Fruit fly (Drosophila melanogaster) whole organism, pupa: ENCODE measurements around the gene Abl.
"Not testable (repeated sequence)": the region's sequence is repeated elsewhere in the genome, so short reads cannot be mapped to it uniquely, and the experiment has no call there.

ENCODE experiments used
- CG10348 ChIP-seq: fragments of 200-800 bp; sonication (Bioruptor generic); IDR thresholded peaks from 2 replicates; pipeline ENCODE4 v1.3.6; 2022; ENCODE audit warnings: missing biosample characterization, missing genetic modification characterization
- CG12605 ChIP-seq: fragments of 200-800 bp; sonication (Bioruptor generic); IDR thresholded peaks from 2 replicates; pipeline ENCODE4 v1.3.6; 2022; ENCODE audit warnings: missing biosample characterization, missing genetic modification characterization
- CG13204 ChIP-seq: fragments of 200-800 bp; sonication (Bioruptor generic); optimal IDR thresholded peaks from 2 replicates; lab custom pipeline; 2018; ENCODE audit warnings: missing biosample characterization, mild to moderate bottlenecking, missing genetic modification characterization, moderate library complexity
- CG14655 ChIP-seq: fragments of 200-800 bp; sonication (Bioruptor generic); optimal IDR thresholded peaks from 3 replicates; lab custom pipeline; 2017; ENCODE audit warnings: mild to moderate bottlenecking, missing biosample characterization, missing genetic modification reagents, missing genetic modification characterization
- CG15710 ChIP-seq: fragments of 200-800 bp; sonication (Bioruptor generic); optimal IDR thresholded peaks from 2 replicates; lab custom pipeline; 2018; ENCODE audit warnings: missing biosample characterization, mild to moderate bottlenecking, missing genetic modification characterization, moderate library complexity
- CG17806 ChIP-seq: fragments of 200-800 bp; sonication (Bioruptor generic); optimal IDR thresholded peaks from 2 replicates; lab custom pipeline; 2018; ENCODE audit warnings: missing biosample characterization, mild to moderate bottlenecking, missing genetic modification characterization, moderate library complexity
- CG32121 ChIP-seq: fragments of 200-800 bp; sonication (Bioruptor generic); IDR thresholded peaks from 2 replicates; pipeline ENCODE4 v1.3.6; 2022; ENCODE audit warnings: missing biosample characterization, missing genetic modification characterization
- CG34367 ChIP-seq: fragments of 200-800 bp; sonication (Bioruptor generic); optimal IDR thresholded peaks from 2 replicates; lab custom pipeline; 2018; ENCODE audit warnings: missing biosample characterization, mild to moderate bottlenecking, missing genetic modification characterization
- CG4496 ChIP-seq: fragments of 200-800 bp; sonication (Bioruptor generic); IDR thresholded peaks from 3 replicates; pipeline ENCODE4 v1.3.6; 2022; ENCODE audit warnings: missing biosample characterization, missing genetic modification characterization
- CG8159 ChIP-seq: fragments of 200-800 bp; sonication (Bioruptor generic); optimal IDR thresholded peaks from 3 replicates; lab custom pipeline; 2018; ENCODE audit warnings: missing biosample characterization, mild to moderate bottlenecking, missing genetic modification characterization, moderate library complexity
- CG8301 ChIP-seq: fragments of 200-800 bp; sonication (Bioruptor generic); optimal IDR thresholded peaks from 2 replicates; lab custom pipeline; 2018; ENCODE audit warnings: missing biosample characterization, mild to moderate bottlenecking, missing genetic modification characterization
- CG9948 ChIP-seq: fragments of 200-800 bp; sonication (Bioruptor generic); optimal IDR thresholded peaks from 2 replicates; lab custom pipeline; 2018; ENCODE audit warnings: missing biosample characterization, mild to moderate bottlenecking, missing genetic modification characterization, moderate library complexity
- D1 ChIP-seq: fragments of 200-800 bp; sonication (Bioruptor generic); optimal IDR thresholded peaks from 2 replicates; lab custom pipeline; 2018; ENCODE audit warnings: missing biosample characterization, mild to moderate bottlenecking, missing genetic modification characterization, moderate library complexity
- EcR ChIP-seq: fragments of 200-800 bp; sonication (Bioruptor generic); optimal IDR thresholded peaks from 3 replicates; lab custom pipeline; 2019; ENCODE audit warnings: missing biosample characterization, missing genetic modification characterization, mild to moderate bottlenecking, moderate library complexity, missing genetic modification reagents
- Ets98B ChIP-seq: fragments of 200-800 bp; sonication (Bioruptor generic); IDR thresholded peaks from 2 replicates; pipeline ENCODE4 v1.3.6; 2022; ENCODE audit warnings: missing biosample characterization, missing genetic modification characterization
- Pif1A ChIP-seq: fragments of 200-800 bp; sonication (Bioruptor generic); optimal IDR thresholded peaks from 3 replicates; lab custom pipeline; 2016; ENCODE audit warnings: missing biosample characterization, missing genetic modification characterization
- Pif1B ChIP-seq: fragments of 200-800 bp; sonication (Bioruptor generic); optimal IDR thresholded peaks from 3 replicates; lab custom pipeline; 2016; ENCODE audit warnings: missing biosample characterization, missing genetic modification characterization
- Snoo ChIP-seq: fragments of 200-800 bp; sonication (Bioruptor generic); optimal IDR thresholded peaks from 3 replicates; lab custom pipeline; 2017; ENCODE audit warnings: missing biosample characterization, mild to moderate bottlenecking, missing genetic modification characterization, inconsistent platforms
- fd96Ca ChIP-seq: fragments of 200-800 bp; sonication (Bioruptor generic); IDR thresholded peaks from 3 replicates; pipeline ENCODE4 v1.3.6; 2022; ENCODE audit warnings: missing biosample characterization, missing genetic modification characterization
- gl ChIP-seq: fragments of 200-800 bp; sonication (Bioruptor generic); optimal IDR thresholded peaks from 2 replicates; lab custom pipeline; 2018; ENCODE audit warnings: missing biosample characterization, mild to moderate bottlenecking, missing genetic modification characterization
- rn ChIP-seq: fragments of 200-800 bp; sonication (Bioruptor generic); IDR thresholded peaks from 2 replicates; pipeline ENCODE4 v1.3.6; 2022; ENCODE audit warnings: missing biosample characterization, missing genetic modification characterization

Abl gene

DNA sequence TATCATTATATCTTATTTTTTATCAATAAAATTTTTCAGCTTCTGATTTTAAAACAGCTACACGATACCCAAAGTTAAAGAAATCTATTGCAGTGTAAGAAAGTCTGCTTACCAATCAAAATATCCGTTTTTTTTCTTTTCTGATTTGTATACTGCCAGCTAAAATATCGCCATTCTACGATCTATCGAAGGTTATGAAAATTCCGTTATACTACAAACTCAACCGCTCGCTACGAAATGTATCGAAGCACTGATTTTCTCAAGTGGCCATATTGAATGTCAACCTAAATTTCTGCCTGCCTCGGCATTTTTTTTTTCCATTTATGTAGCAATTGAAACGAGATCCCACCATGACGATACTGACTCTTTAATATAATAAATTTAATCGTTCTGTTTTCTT lies 67.6 kb downstream of the Abl start, which contains the start of gene nxf2:
Gene nxf2 (minus strand): TSS at position 258 of the 400 bp plus-strand sequence.
- no peak for TF ChIP-seq CG17806 (tag; lab: Kevin White, UChicago)
- TF ChIP-seq Pif1A (GFP tag; lab: Kevin White, UChicago), result no peak
- TF ChIP-seq CG10348, result no peak
- TF ChIP-seq CG4496 (GFP tag; lab: Robert Waterston, UW), result no peak
- TF ChIP-seq gl, result no peak
- TF ChIP-seq EcR, result no peak
- TF ChIP-seq CG9948, result no peak
- TF ChIP-seq fd96Ca (GFP tag; lab: Robert Waterston, UW), result no peak
- TF ChIP-seq rn, result no peak
- no peak for TF ChIP-seq CG12605
- no peak for TF ChIP-seq CG8159 (tag; lab: Kevin White, UChicago)
- TF ChIP-seq CG15710 (tag; lab: Kevin White, UChicago), result no peak
- TF ChIP-seq D1 (tag; lab: Kevin White, UChicago), result no peak
- TF ChIP-seq CG32121, result no peak

DNA sequence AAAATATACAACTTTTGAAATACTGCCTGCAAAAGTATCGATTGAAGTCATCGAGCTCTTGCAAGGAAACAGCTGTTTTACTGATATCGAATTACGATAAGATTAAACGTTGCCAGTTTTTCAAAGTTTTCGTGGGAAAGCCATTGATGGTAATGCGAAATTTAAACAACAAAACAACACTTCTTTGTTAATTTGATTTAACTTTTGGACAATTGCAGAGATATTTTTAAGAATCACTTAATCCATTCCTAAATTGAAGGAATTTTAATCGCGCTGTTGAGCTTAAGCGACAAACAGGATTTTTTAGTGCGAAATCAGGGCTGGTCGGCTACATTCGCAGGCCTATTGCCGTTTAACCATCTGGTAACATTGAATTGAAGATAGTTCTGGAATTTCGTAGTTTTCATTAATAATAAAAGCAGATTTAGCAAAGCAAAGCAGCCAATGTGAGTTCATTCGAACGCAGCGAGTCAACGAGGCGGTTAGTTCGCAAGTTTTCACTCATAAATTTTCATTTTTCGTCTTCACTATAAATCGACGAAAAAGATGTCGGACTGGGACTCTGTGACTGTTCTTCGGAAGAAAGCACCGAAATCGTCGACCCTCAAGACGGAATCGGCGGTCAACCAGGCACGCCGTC lies 73.3 kb downstream of the Abl start, which contains the start of gene mbf1:
Gene mbf1 (plus strand): TSS at position 130 of the 640 bp plus-strand sequence.
- TF ChIP-seq CG17806 (tag; lab: Kevin White, UChicago), result no peak
- no peak for TF ChIP-seq Pif1A (GFP tag; lab: Kevin White, UChicago)
- TF ChIP-seq CG10348, result no peak
- TF ChIP-seq CG34367 (tag; lab: Kevin White, UChicago), result no peak
- no peak for TF ChIP-seq D1 (tag; lab: Kevin White, UChicago)
- no peak for TF ChIP-seq CG15710 (tag; lab: Kevin White, UChicago)
- TF ChIP-seq CG8159 (tag; lab: Kevin White, UChicago), result no peak
- TF ChIP-seq CG32121, result no peak
- no peak for TF ChIP-seq CG12605
- no peak for TF ChIP-seq Ets98B (GFP tag; lab: Robert Waterston, UW)
- TF ChIP-seq gl, result no peak
- TF ChIP-seq rn, result no peak
- no peak for TF ChIP-seq CG8301
- no peak for TF ChIP-seq CG4496 (GFP tag; lab: Robert Waterston, UW)
- no peak for TF ChIP-seq CG14655 (GFP tag; lab: Kevin White, UChicago)
- no peak for TF ChIP-seq fd96Ca (GFP tag; lab: Robert Waterston, UW)
- no peak for TF ChIP-seq CG9948
- no peak for TF ChIP-seq Pif1B (GFP tag; lab: Kevin White, UChicago)
- no peak for TF ChIP-seq Snoo (tag; lab: Kevin White, UChicago)

DNA sequence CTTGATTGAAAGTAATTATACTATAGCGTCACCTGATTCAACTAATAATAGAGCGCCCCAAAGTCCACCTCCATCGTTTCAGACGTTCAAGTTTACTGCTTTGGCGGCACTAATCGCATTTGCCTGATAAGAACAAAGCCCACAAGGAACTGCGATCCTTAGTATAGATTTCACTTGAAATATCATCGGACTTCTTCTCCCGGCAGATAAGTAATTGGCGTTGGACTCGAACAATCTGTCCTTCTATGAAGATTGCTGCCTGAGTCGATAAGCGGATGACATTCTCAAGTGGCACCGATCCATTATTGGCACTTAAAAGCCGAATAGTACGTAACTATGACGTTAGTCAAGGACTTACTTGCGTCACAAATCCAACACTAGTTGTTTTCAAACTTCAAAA lies 74.4 kb downstream of the Abl start, which contains the start of gene Mipp1:
Gene Mipp1 (minus strand): TSS at position 101 of the 400 bp plus-strand sequence.
- not testable (repeated sequence) for TF ChIP-seq CG15710 (tag; lab: Kevin White, UChicago); CG34367 (tag; lab: Kevin White, UChicago); CG13204
- TF ChIP-seq, all 21 proteins: peak for 0; not testable (repeated sequence) for 21

DNA sequence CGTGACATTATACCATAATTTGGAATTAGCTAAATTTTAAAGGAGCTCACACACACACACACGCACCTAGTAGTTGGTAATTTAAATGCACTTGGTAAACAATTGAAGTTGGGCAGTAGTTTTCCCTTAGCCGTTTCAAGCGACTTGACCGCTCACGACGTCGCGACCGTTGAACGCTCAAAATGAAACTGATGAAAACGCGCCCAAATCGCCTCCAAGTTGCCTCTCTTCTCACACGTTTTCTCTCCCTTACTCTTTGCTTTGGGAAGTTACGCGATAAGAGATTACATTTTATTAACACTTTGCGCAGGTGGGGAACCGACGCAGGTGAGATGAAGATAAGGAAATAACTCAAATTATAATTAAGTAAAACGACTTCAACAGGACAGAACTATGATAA lies 75.5 kb downstream of the Abl start:
- TF ChIP-seq CG13204, result no peak
- TF ChIP-seq CG12605, result no peak
- no peak for TF ChIP-seq CG15710 (tag; lab: Kevin White, UChicago)
- 0 out of 2 replicates have a peak, but pooled peaks have one; percentile 17 for TF ChIP-seq CG32121
- TF ChIP-seq CG4496 (GFP tag; lab: Robert Waterston, UW), result no peak
- no peak for TF ChIP-seq fd96Ca (GFP tag; lab: Robert Waterston, UW)
- no peak for TF ChIP-seq CG8159 (tag; lab: Kevin White, UChicago)
- no peak for TF ChIP-seq Pif1A (GFP tag; lab: Kevin White, UChicago)
- peak; percentile 41; the same call in 1 of the 2 replicates for TF ChIP-seq Ets98B (GFP tag; lab: Robert Waterston, UW)
- TF ChIP-seq CG10348, result no peak
- no peak for TF ChIP-seq CG9948
- no peak for TF ChIP-seq CG17806 (tag; lab: Kevin White, UChicago)
- TF ChIP-seq CG8301, result no peak
- no peak for TF ChIP-seq D1 (tag; lab: Kevin White, UChicago)
- no peak for TF ChIP-seq Pif1B (GFP tag; lab: Kevin White, UChicago)
- no peak for TF ChIP-seq CG14655 (GFP tag; lab: Kevin White, UChicago)
- no peak for TF ChIP-seq rn
- TF ChIP-seq, all 21 proteins: peak for 2

dm6 chr3L:16571739-16572063 lies 76.0 kb downstream of the Abl start:
- TF ChIP-seq EcR, result no peak
- no peak for TF ChIP-seq CG4496 (GFP tag; lab: Robert Waterston, UW)
- no peak for TF ChIP-seq CG13204
- TF ChIP-seq D1 (tag; lab: Kevin White, UChicago), result no peak
- no peak for TF ChIP-seq CG10348
- no peak for TF ChIP-seq Ets98B (GFP tag; lab: Robert Waterston, UW)
- TF ChIP-seq CG14655 (GFP tag; lab: Kevin White, UChicago), result no peak
- no peak for TF ChIP-seq fd96Ca (GFP tag; lab: Robert Waterston, UW)
- no peak for TF ChIP-seq Pif1A (GFP tag; lab: Kevin White, UChicago)
- TF ChIP-seq CG12605, result no peak
- no peak for TF ChIP-seq CG17806 (tag; lab: Kevin White, UChicago)
- no peak for TF ChIP-seq CG15710 (tag; lab: Kevin White, UChicago)
- no peak for TF ChIP-seq rn

- no peak for TF ChIP-seq Ets98B (GFP tag; lab: Robert Waterston, UW)
- TF ChIP-seq CG4496 (GFP tag; lab: Robert Waterston, UW), result 0 out of 3 replicates have a peak, but pooled peaks have one; percentile 6
- TF ChIP-seq CG8301, result peak; percentile 7
These were observed 76.5 kb downstream of the Abl start for dm6 chr3L:16571014-16571738.
